Worm (Caenorhabditis elegans) whole organism, L1 larva: ENCODE data around the gene ZK596.3.

Source experiments
- C34B4.2 ChIP-seq: sonication (generic microtip); optimal IDR thresholded peaks from 2 replicates; lab custom pipeline; 2017; ENCODE audit warnings: mild to moderate bottlenecking, missing genetic modification characterization, missing compliant biosample characterization
- F16B12.6 ChIP-seq: fragments of 150-350 bp; optimal IDR thresholded peaks from 2 replicates; lab custom pipeline; 2014; ENCODE audit warnings: missing biosample characterization, missing genetic modification characterization
- aly-2 ChIP-seq: fragments of 150-350 bp; optimal IDR thresholded peaks from 2 replicates; lab custom pipeline; 2014; ENCODE audit warnings: missing biosample characterization, missing genetic modification characterization
- blmp-1 ChIP-seq: fragments of 150-350 bp; optimal IDR thresholded peaks from 2 replicates; lab custom pipeline; 2014; ENCODE audit warnings: missing biosample characterization, missing genetic modification characterization
- ceh-63 ChIP-seq: fragments of 200-800 bp; sonication (Bioruptor generic); optimal IDR thresholded peaks from 2 replicates; lab custom pipeline; 2018; ENCODE audit warnings: mild to moderate bottlenecking, missing genetic modification characterization, missing compliant biosample characterization
- ceh-82 ChIP-seq, 3 experiments: fragments of 150-350 bp in 1 of 3; sonication (generic microtip) in 2 of 3; optimal IDR thresholded peaks; 2 replicates each; lab custom pipeline; 2014 to 2017; ENCODE audit warnings: missing biosample characterization in 3 of 3, missing genetic modification characterization in 3 of 3
- ceh-88 ChIP-seq: fragments of 200-800 bp; sonication (Bioruptor generic); IDR thresholded peaks from 2 replicates; pipeline ENCODE4 v1.3.6; 2022; ENCODE audit warnings: missing genetic modification characterization, missing compliant biosample characterization
- ceh-90 ChIP-seq: sonication (generic microtip); optimal IDR thresholded peaks from 2 replicates; lab custom pipeline; 2016; ENCODE audit warnings: missing genetic modification characterization, missing compliant biosample characterization
- ces-1 ChIP-seq: fragments of 150-350 bp; optimal IDR thresholded peaks from 2 replicates; lab custom pipeline; 2014; ENCODE audit warnings: missing biosample characterization, missing genetic modification reagents, missing genetic modification characterization
- dpl-1 ChIP-seq, 3 experiments: fragments of 150-350 bp in 2 of 3; sonication (generic microtip) in 1 of 3; optimal IDR thresholded peaks; 2 replicates each; lab custom pipeline; 2014 to 2017; ENCODE audit warnings: missing biosample characterization in 3 of 3, missing genetic modification characterization in 3 of 3, missing genetic modification reagents in 3 of 3
- efl-1 ChIP-seq, 4 experiments: fragments of 150-350 bp; optimal IDR thresholded peaks in 3 of 4; peaks in 1 of 4; 1 replicate in 1 of 4; 2 replicates in 3 of 4; lab custom pipeline; 2014; ENCODE audit warnings: missing biosample characterization in 2 of 4, missing genetic modification characterization in 2 of 4, missing genetic modification reagents in 2 of 4
- efl-3 ChIP-seq: fragments of 200-800 bp; sonication (Bioruptor generic); optimal IDR thresholded peaks from 2 replicates; lab custom pipeline; 2018; ENCODE audit warnings: mild to moderate bottlenecking, missing genetic modification characterization, missing compliant biosample characterization
- egl-13 ChIP-seq: sonication (generic microtip); optimal IDR thresholded peaks from 2 replicates; lab custom pipeline; 2016; ENCODE audit warnings: missing genotype, missing genetic modification reagents, missing genetic modification characterization, missing compliant biosample characterization
- egl-27 ChIP-seq, 2 experiments: fragments of 150-350 bp in 1 of 2; sonication (generic microtip); optimal IDR thresholded peaks; 3 replicates each; lab custom pipeline; 2017 to 2018; ENCODE audit warnings: missing biosample characterization in 2 of 2, missing genetic modification characterization in 2 of 2, missing genetic modification reagents in 2 of 2
- ets-5 ChIP-seq: fragments of 200-800 bp; sonication (Bioruptor generic); IDR thresholded peaks from 2 replicates; pipeline ENCODE4 v1.3.6; 2022; ENCODE audit warnings: missing genetic modification characterization, missing compliant biosample characterization
- fkh-10 ChIP-seq: sonication (generic microtip); optimal IDR thresholded peaks from 2 replicates; lab custom pipeline; 2017; ENCODE audit warnings: missing biosample characterization, missing genetic modification reagents, missing genetic modification characterization
- fkh-8 ChIP-seq: sonication (generic microtip); optimal IDR thresholded peaks from 2 replicates; lab custom pipeline; 2016; ENCODE audit warnings: mild to moderate bottlenecking, missing genetic modification characterization, missing compliant biosample characterization
- fos-1 ChIP-seq: fragments of 150-350 bp; optimal IDR thresholded peaks from 2 replicates; lab custom pipeline; 2014; ENCODE audit warnings: missing biosample characterization, missing genetic modification characterization
- grh-1 ChIP-seq: fragments of 200-800 bp; sonication (Bioruptor generic); IDR thresholded peaks from 2 replicates; pipeline ENCODE4 v1.3.6; 2022; ENCODE audit warnings: missing genetic modification reagents, missing genetic modification characterization, missing compliant biosample characterization
- hlh-17 ChIP-seq: fragments of 200-800 bp; sonication (Bioruptor generic); optimal IDR thresholded peaks from 2 replicates; lab custom pipeline; 2018; ENCODE audit warnings: missing genetic modification characterization, mild to moderate bottlenecking, missing compliant biosample characterization, moderate library complexity, borderline replicate concordance
- hlh-4 ChIP-seq: sonication (generic microtip); optimal IDR thresholded peaks from 2 replicates; lab custom pipeline; 2016; ENCODE audit warnings: mild to moderate bottlenecking, missing genetic modification characterization, missing compliant biosample characterization
- hpl-2 ChIP-seq: fragments of 150-350 bp; optimal IDR thresholded peaks from 2 replicates; lab custom pipeline; 2014; ENCODE audit warnings: missing biosample characterization, missing genetic modification reagents, missing genetic modification characterization
- irx-1 ChIP-seq: sonication (generic microtip); optimal IDR thresholded peaks from 2 replicates; lab custom pipeline; 2016; ENCODE audit warnings: missing genetic modification characterization, missing compliant biosample characterization
- isw-1 ChIP-seq: fragments of 200-800 bp; sonication (Bioruptor generic); IDR thresholded peaks from 2 replicates; pipeline ENCODE4 v1.3.6; 2022; ENCODE audit warnings: missing genetic modification characterization, missing compliant biosample characterization
- lin-14 ChIP-seq: fragments of 200-800 bp; sonication (Bioruptor generic); optimal IDR thresholded peaks from 2 replicates; lab custom pipeline; 2018; ENCODE audit warnings: mild to moderate bottlenecking, missing genetic modification characterization, moderate library complexity, missing compliant biosample characterization
- lin-15B ChIP-seq: fragments of 150-350 bp; sonication (generic microtip); optimal IDR thresholded peaks from 3 replicates; lab custom pipeline; 2014; ENCODE audit warnings: missing biosample characterization, missing genetic modification characterization
- lir-3 ChIP-seq: sonication (generic microtip); optimal IDR thresholded peaks from 2 replicates; lab custom pipeline; 2016; ENCODE audit warnings: mild to moderate bottlenecking, missing genetic modification characterization, moderate library complexity, missing compliant biosample characterization; ENCODE audit not compliant: poor library complexity
- mab-9 ChIP-seq: fragments of 200-800 bp; sonication (Bioruptor generic); IDR thresholded peaks from 2 replicates; pipeline ENCODE4 v1.3.6; 2022; ENCODE audit warnings: missing genetic modification reagents, missing genetic modification characterization, missing compliant biosample characterization
- mef-2 ChIP-seq: fragments of 150-350 bp; optimal IDR thresholded peaks from 2 replicates; lab custom pipeline; 2014; ENCODE audit warnings: missing biosample characterization, missing genetic modification characterization
- nhr-20 ChIP-seq: sonication (generic microtip); optimal IDR thresholded peaks from 2 replicates; lab custom pipeline; 2016; ENCODE audit warnings: mild to moderate bottlenecking, missing genetic modification characterization, missing compliant biosample characterization
- nhr-237 ChIP-seq: fragments of 150-350 bp; optimal IDR thresholded peaks from 2 replicates; lab custom pipeline; 2014; ENCODE audit warnings: missing biosample characterization, missing genetic modification characterization
- nhr-47 ChIP-seq: sonication (generic microtip); optimal IDR thresholded peaks from 2 replicates; lab custom pipeline; 2016; ENCODE audit warnings: mild to moderate bottlenecking, missing genetic modification characterization, moderate library complexity, missing compliant biosample characterization
- nhr-71 ChIP-seq: sonication (generic microtip); optimal IDR thresholded peaks from 2 replicates; lab custom pipeline; 2016; ENCODE audit warnings: mild to moderate bottlenecking, missing genetic modification characterization, moderate library complexity, missing compliant biosample characterization
- nhr-76 ChIP-seq: sonication (generic microtip); optimal IDR thresholded peaks from 2 replicates; lab custom pipeline; 2017; ENCODE audit warnings: missing biosample characterization, missing genetic modification characterization
- nhr-77 ChIP-seq: fragments of 150-350 bp; optimal IDR thresholded peaks from 2 replicates; lab custom pipeline; 2014; ENCODE audit warnings: missing biosample characterization, missing genetic modification characterization
- pqm-1 ChIP-seq: sonication (generic microtip); optimal IDR thresholded peaks from 3 replicates; lab custom pipeline; 2017; ENCODE audit warnings: missing biosample characterization, missing genetic modification characterization
- skn-1 ChIP-seq: fragments of 150-350 bp; optimal IDR thresholded peaks from 2 replicates; lab custom pipeline; 2014; ENCODE audit warnings: missing biosample characterization, missing genetic modification characterization
- snpc-4 ChIP-seq: fragments of 150-350 bp; optimal IDR thresholded peaks from 2 replicates; lab custom pipeline; 2014; ENCODE audit warnings: missing biosample characterization, missing genetic modification characterization
- snu-23 ChIP-seq: sonication (generic microtip); optimal IDR thresholded peaks from 2 replicates; lab custom pipeline; 2016; ENCODE audit warnings: missing genetic modification characterization, missing compliant biosample characterization
- sptf-1 ChIP-seq: fragments of 150-350 bp; optimal IDR thresholded peaks from 2 replicates; lab custom pipeline; 2014; ENCODE audit warnings: missing biosample characterization, missing genetic modification characterization
- tbx-2 ChIP-seq: sonication (generic microtip); optimal IDR thresholded peaks from 2 replicates; lab custom pipeline; 2016; ENCODE audit warnings: missing genetic modification characterization, missing compliant biosample characterization
- unc-62 ChIP-seq: fragments of 150-350 bp; optimal IDR thresholded peaks from 2 replicates; lab custom pipeline; 2014; ENCODE audit warnings: missing biosample characterization, missing genetic modification reagents, missing genetic modification characterization
- unc-98 ChIP-seq: fragments of 200-800 bp; sonication (Bioruptor generic); IDR thresholded peaks from 2 replicates; pipeline ENCODE4 v1.3.6; 2022; ENCODE audit warnings: missing genetic modification characterization, missing compliant biosample characterization
- ztf-11 ChIP-seq, 2 experiments: sonication (generic microtip); optimal IDR thresholded peaks; 2 replicates each; lab custom pipeline; 2016 to 2017; ENCODE audit warnings: missing genetic modification characterization in 2 of 2, missing biosample characterization in 1 of 2, missing compliant biosample characterization in 1 of 2
- ztf-4 ChIP-seq: fragments of 150-350 bp; optimal IDR thresholded peaks from 2 replicates; lab custom pipeline; 2014; ENCODE audit warnings: missing biosample characterization, missing genetic modification characterization

The ZK596.3 gene

DNA sequence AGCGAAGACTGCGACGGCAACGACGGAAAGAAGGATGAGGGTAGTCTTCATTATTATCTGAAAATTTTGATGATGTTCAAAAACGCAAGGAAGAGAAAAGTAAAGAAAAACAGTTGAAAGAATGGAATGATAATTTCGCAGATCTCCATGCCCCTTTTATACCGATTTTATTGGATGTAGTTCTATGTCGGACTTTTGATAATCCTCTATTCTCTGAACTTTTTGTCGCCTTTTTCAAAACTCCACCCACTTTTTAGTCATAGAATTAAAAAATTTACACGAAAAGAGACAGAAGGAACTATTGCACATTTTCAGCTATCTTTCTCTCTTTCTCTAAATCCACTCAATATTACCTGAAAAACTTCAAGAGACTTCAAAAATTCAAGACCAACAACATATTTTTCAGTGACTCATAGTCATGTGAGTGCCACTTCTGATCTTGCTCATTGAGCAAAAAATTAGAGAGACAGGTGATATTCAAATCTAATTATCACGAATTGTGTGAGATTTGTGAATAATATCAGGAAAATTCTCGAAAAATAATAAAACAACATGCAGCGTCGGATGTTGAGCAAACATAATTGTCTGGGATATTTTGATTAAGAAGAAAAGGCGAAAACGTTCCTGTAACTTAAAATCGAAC is 14.2 kb downstream of the ZK596.3 start, which contains the start of gene F13E9.15 (continued):
- TF ChIP-seq hlh-17, result no peak
- peak; percentile 10 for TF ChIP-seq fos-1 (tag; lab: Kevin White, UChicago)
- TF ChIP-seq ceh-88 (GFP tag; lab: Robert Waterston, UW), result no peak
- TF ChIP-seq unc-62 (GFP tag; lab: Kevin White, UChicago), result no peak
- TF ChIP-seq sptf-1 (tag; lab: Kevin White, UChicago), result no peak
- TF ChIP-seq efl-3 (GFP tag; lab: Kevin White, UChicago), result no peak
- TF ChIP-seq ces-1 (GFP tag; lab: Kevin White, UChicago), result no peak
- TF ChIP-seq egl-27 (tag; optimal IDR thresholded peaks at IDR 0.05; lab: Kevin White, UChicago), result no peak
- TF ChIP-seq C34B4.2, result no peak
- TF ChIP-seq isw-1 (GFP tag; lab: Robert Waterston, UW), result no peak
- peak; percentile 17 for TF ChIP-seq fkh-10
- peak; percentile 96 for TF ChIP-seq hlh-4 (tag; lab: Kevin White, UChicago)
- TF ChIP-seq lin-15B (tag; lab: Kevin White, UChicago), result no peak
- TF ChIP-seq nhr-77 (tag; lab: Kevin White, UChicago), result no peak
- TF ChIP-seq nhr-20, result peak; percentile 2
- no peak for TF ChIP-seq pqm-1 (tag; lab: Kevin White, UChicago)
- no peak for TF ChIP-seq skn-1 (tag; lab: Kevin White, UChicago)
- no peak for TF ChIP-seq unc-98 (GFP tag; lab: Robert Waterston, UW)
- TF ChIP-seq aly-2 (tag; lab: Kevin White, UChicago), result no peak
- TF ChIP-seq nhr-47 (tag; lab: Kevin White, UChicago), result peak; percentile 63

DNA sequence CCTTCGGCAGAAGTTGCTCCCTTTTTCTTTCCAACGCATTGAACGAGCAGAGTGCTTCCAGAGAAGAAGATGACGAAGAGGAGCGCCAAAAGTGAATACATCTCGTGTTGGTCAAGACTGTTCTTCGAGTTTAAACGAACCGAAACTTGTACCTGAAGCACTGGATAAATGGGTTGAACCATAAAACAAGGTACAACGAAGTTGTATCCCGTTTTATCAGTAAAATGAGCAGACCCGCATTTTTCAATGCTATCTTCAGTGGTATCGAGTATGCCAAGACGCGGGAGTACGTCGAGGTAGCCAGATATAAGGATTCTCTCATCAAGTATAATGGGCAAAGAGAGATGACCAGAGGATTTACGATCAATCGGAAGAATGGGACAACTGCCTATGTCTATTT is 16.9 kb downstream of the ZK596.3 start, which contains the start of gene F13E9.16:
Gene F13E9.16 (minus strand): TSS at position 101 of the 400 bp plus-strand sequence.
- TF ChIP-seq nhr-76 (tag; lab: Kevin White, UChicago) (no peak), pqm-1 (tag; lab: Kevin White, UChicago) (no peak), ztf-11 (tag; optimal IDR thresholded peaks at IDR 0.05; lab: Kevin White, UChicago) (no peak), snu-23 (GFP tag; lab: Kevin White, UChicago) (no peak), hpl-2 (GFP tag; lab: Kevin White, UChicago) (no peak), ceh-82 (tag; optimal IDR thresholded peaks at IDR 0.05; lab: Kevin White, UChicago) (no peak), lir-3 (tag; lab: Kevin White, UChicago) (no peak), sptf-1 (tag; lab: Kevin White, UChicago) (no peak), mab-9 (GFP tag; lab: Robert Waterston, UW) (no peak), egl-13 (tag; lab: Kevin White, UChicago) (no peak), ceh-88 (GFP tag; lab: Robert Waterston, UW) (no peak), ztf-4 (no peak), tbx-2 (tag; lab: Kevin White, UChicago) (no peak), grh-1 (GFP tag; lab: Robert Waterston, UW) (no peak), irx-1 (tag; lab: Kevin White, UChicago) (no peak), ets-5 (no peak), fkh-8 (tag; lab: Kevin White, UChicago) (no peak), blmp-1 (tag; lab: Kevin White, UChicago) (no peak)

DNA sequence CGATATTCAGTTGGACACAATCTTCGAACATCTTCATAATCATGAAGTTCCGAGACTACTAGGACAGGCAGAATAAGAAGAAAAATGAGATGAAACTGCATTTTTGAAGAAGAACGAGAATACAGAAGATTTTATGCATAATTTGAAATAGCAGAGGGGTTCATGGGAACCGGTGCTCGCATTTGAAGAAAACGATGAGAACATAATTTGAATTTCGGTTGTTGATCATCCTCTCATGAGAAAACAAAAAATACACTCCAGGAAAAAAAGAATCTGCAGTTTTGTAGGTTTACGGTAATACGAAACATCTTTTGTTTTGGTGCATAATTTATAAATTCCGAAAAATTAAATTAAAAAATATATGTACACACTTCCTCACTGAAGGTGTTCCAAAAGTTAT is 18.3 kb downstream of the ZK596.3 start, which contains the start of gene srlf-11:
Gene srlf-11 (minus strand): TSS at position 101 of the 400 bp plus-strand sequence.
- TF ChIP-seq F16B12.6 (tag; lab: Kevin White, UChicago), result no peak
- no peak for TF ChIP-seq mef-2
- TF ChIP-seq dpl-1 (GFP tag; optimal IDR thresholded peaks at IDR 0.05; lab: Kevin White, UChicago), result no peak
- no peak for TF ChIP-seq nhr-237 (tag; lab: Kevin White, UChicago)
- no peak for TF ChIP-seq lin-14
- TF ChIP-seq ceh-63 (GFP tag; lab: Kevin White, UChicago), result no peak
- no peak for TF ChIP-seq nhr-71 (tag; lab: Kevin White, UChicago)
- TF ChIP-seq egl-27 (tag; optimal IDR thresholded peaks at IDR 0.05; lab: Kevin White, UChicago), result no peak
- TF ChIP-seq irx-1 (tag; lab: Kevin White, UChicago), result no peak
- TF ChIP-seq snpc-4, result no peak
- TF ChIP-seq sptf-1 (tag; lab: Kevin White, UChicago), result no peak
- no peak for TF ChIP-seq efl-1 (optimal IDR thresholded peaks at IDR 0.05; lab: Kevin White, UChicago)
- TF ChIP-seq efl-1 (GFP tag; optimal IDR thresholded peaks at IDR 0.05 in 1 of 2; lab: Kevin White, UChicago), result no peak
- no peak for TF ChIP-seq ceh-90 (tag; lab: Kevin White, UChicago)
- no peak for TF ChIP-seq ceh-88 (GFP tag; lab: Robert Waterston, UW)
- TF ChIP-seq nhr-76 (tag; lab: Kevin White, UChicago), result no peak
